Worm (Caenorhabditis elegans) whole organism, young adult: ENCODE measurements around the gene D1054.3.

Source experiments
- ama-1 ChIP-seq, 3 experiments: fragments of 150-350 bp in 1 of 3; sonication (generic microtip) in 2 of 3; optimal IDR thresholded peaks; 2 replicates each; lab custom pipeline; 2014 to 2018; ENCODE audit warnings: missing biosample characterization in 2 of 3, missing genetic modification characterization in 2 of 3, missing genetic modification reagents in 2 of 3
- attf-3 ChIP-seq: fragments of 200-800 bp; sonication (Bioruptor generic); conservative IDR thresholded peaks from 2 replicates; pipeline ENCODE4 v1.3.6; 2022; ENCODE audit warnings: missing genetic modification reagents, missing genetic modification characterization, missing compliant biosample characterization
- attf-5 ChIP-seq: fragments of 200-800 bp; sonication (Bioruptor generic); optimal IDR thresholded peaks from 2 replicates; lab custom pipeline; 2018; ENCODE audit warnings: mild to moderate bottlenecking, missing genetic modification characterization, missing compliant biosample characterization
- chd-7 ChIP-seq: sonication (generic microtip); optimal IDR thresholded peaks from 2 replicates; lab custom pipeline; 2016; ENCODE audit warnings: mild to moderate bottlenecking, missing genetic modification characterization, moderate library complexity, missing compliant biosample characterization
- dpl-1 ChIP-seq: fragments of 150-350 bp; optimal IDR thresholded peaks from 2 replicates; lab custom pipeline; 2014; ENCODE audit warnings: missing biosample characterization, missing genetic modification reagents, missing genetic modification characterization
- fkh-3 ChIP-seq: sonication (generic microtip); optimal IDR thresholded peaks from 2 replicates; lab custom pipeline; 2016; ENCODE audit warnings: mild to moderate bottlenecking, missing genetic modification characterization, missing compliant biosample characterization
- let-607 ChIP-seq, 2 experiments: fragments of 200-800 bp in 1 of 2; sonication (Bioruptor generic) in 1 of 2; sonication (generic microtip) in 1 of 2; optimal IDR thresholded peaks; 2 replicates each; lab custom pipeline; 2016 to 2018; ENCODE audit warnings: mild to moderate bottlenecking in 2 of 2, missing compliant biosample characterization in 2 of 2, missing genetic modification characterization in 2 of 2, moderate library complexity in 2 of 2, missing genotype in 1 of 2
- lin-26 ChIP-seq: fragments of 200-800 bp; sonication (Bioruptor generic); IDR thresholded peaks from 2 replicates; pipeline ENCODE4 v1.3.6; 2022; ENCODE audit warnings: missing genetic modification reagents, missing genetic modification characterization, missing compliant biosample characterization
- madf-3 ChIP-seq: fragments of 200-800 bp; sonication (Bioruptor generic); IDR thresholded peaks from 2 replicates; pipeline ENCODE4 v1.3.6; 2022; ENCODE audit warnings: missing genetic modification reagents, missing genetic modification characterization, missing compliant biosample characterization
- mcd-1 ChIP-seq: fragments of 200-800 bp; sonication (Bioruptor generic); IDR thresholded peaks from 2 replicates; pipeline ENCODE4 v1.3.6; 2022; ENCODE audit warnings: missing genetic modification reagents, missing genetic modification characterization, missing compliant biosample characterization
- ztf-25 ChIP-seq: fragments of 200-800 bp; sonication (Bioruptor generic); IDR thresholded peaks from 2 replicates; pipeline ENCODE4 v1.3.6; 2022; ENCODE audit warnings: missing genetic modification reagents, missing genetic modification characterization, missing compliant biosample characterization

DNA sequence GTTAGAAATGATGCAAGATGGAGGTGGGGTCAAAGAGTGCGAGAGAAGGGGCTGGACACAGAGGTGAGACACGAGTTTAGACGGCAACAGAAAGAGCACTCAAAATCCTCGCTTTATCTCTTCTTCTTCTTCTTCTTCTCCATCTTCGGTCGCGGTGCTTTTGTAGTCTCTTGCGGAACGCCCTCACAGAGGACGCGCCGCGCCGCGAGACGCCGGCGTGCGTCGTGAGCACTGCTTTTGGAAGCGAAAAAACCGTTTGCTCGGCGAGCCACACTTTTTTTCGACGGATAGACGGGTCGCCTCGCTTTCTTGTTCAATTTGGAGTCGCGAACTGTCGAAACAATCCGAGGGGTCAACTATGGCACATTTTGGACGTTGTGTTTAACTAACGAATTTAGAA lies 19.7 kb downstream of the D1054.3 start, which contains the start of gene D1054.9:
- TF ChIP-seq let-607 (tag; optimal IDR thresholded peaks at IDR 0.05; lab: Kevin White, UChicago) = no peak
- no peak for TF ChIP-seq chd-7
- no peak for TF ChIP-seq attf-5 (GFP tag; lab: Kevin White, UChicago)
- no peak for TF ChIP-seq dpl-1
- no peak for TF ChIP-seq mcd-1 (GFP tag; lab: Robert Waterston, UW)
- TF ChIP-seq fkh-3 = no peak
- no peak for TF ChIP-seq madf-3 (GFP tag; lab: Robert Waterston, UW)
- TF ChIP-seq attf-3 (GFP tag; lab: Robert Waterston, UW) = no peak
- TF ChIP-seq ztf-25 (GFP tag; lab: Robert Waterston, UW) = no peak
- no peak for TF ChIP-seq lin-26
- no peak for TF ChIP-seq ama-1 (optimal IDR thresholded peaks at IDR 0.05; lab: Kevin White, UChicago)
- no peak for TF ChIP-seq ama-1 (GFP tag; optimal IDR thresholded peaks at IDR 0.05; lab: Kevin White, UChicago)
